Worm (Caenorhabditis elegans): Measurements from ENCODE around the gene sel-5.
A peak's percentile ranks its signal among the peaks of the same experiment; 100 is the strongest.

The sel-5 gene

DNA sequence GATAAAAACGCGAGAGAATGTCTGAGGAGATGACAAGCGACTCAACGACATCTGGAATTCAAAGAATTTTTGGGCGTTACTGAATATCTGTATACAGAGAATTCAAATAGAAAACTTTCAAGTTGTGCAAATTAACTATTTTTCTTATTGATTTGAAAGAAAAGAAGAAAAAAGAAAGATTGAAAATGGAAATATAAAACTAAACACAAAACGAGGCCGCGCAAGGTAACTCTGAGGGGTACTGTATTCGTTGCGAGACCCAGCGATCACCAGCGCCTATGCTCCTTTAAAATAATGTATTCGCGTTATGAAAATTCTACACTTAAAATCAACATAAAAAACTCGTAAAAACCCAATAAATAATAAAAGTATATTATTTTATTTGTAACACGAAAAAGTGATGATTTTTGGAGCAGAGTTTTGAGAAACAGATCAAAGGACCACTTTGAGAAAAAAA is 17.6 kb upstream of the sel-5 start, which contains the start of gene asb-1 (continued):
- no peak for TF ChIP-seq C17E4.6 (GFP tag; IDR thresholded peaks at IDR 0.05)
- TF ChIP-seq Y56A3A.18 (GFP tag; IDR thresholded peaks at IDR 0.05), result no peak
- no peak for TF ChIP-seq attf-3 (GFP tag; conservative IDR thresholded peaks at IDR 0.05)
- no peak for TF ChIP-seq aptf-2 (GFP tag; conservative IDR thresholded peaks at IDR 0.05)
- TF ChIP-seq mes-4 (tag; optimal IDR thresholded peaks at IDR 0.05), result no peak
- no peak for TF ChIP-seq sdz-38 (tag; optimal IDR thresholded peaks at IDR 0.05)
- TF ChIP-seq F33H1.4 (GFP tag; IDR thresholded peaks at IDR 0.05), result peak; percentile 94
- TF ChIP-seq F49E8.2 (tag; optimal IDR thresholded peaks at IDR 0.05; ENCODE audit: insufficient read depth), result peak; percentile 57
- no peak for TF ChIP-seq T07F8.4 (tag; optimal IDR thresholded peaks at IDR 0.05)
- no peak for TF ChIP-seq F39B2.1 (GFP tag; IDR thresholded peaks at IDR 0.05)
- TF ChIP-seq ztf-26 (tag; optimal IDR thresholded peaks at IDR 0.05), result no peak
- TF ChIP-seq F10E7.11 (tag; optimal IDR thresholded peaks at IDR 0.05), result no peak
- TF ChIP-seq egrh-3 (GFP tag; IDR thresholded peaks at IDR 0.05), result no peak
- no peak for TF ChIP-seq nhr-80 (tag; optimal IDR thresholded peaks at IDR 0.05)

DNA sequence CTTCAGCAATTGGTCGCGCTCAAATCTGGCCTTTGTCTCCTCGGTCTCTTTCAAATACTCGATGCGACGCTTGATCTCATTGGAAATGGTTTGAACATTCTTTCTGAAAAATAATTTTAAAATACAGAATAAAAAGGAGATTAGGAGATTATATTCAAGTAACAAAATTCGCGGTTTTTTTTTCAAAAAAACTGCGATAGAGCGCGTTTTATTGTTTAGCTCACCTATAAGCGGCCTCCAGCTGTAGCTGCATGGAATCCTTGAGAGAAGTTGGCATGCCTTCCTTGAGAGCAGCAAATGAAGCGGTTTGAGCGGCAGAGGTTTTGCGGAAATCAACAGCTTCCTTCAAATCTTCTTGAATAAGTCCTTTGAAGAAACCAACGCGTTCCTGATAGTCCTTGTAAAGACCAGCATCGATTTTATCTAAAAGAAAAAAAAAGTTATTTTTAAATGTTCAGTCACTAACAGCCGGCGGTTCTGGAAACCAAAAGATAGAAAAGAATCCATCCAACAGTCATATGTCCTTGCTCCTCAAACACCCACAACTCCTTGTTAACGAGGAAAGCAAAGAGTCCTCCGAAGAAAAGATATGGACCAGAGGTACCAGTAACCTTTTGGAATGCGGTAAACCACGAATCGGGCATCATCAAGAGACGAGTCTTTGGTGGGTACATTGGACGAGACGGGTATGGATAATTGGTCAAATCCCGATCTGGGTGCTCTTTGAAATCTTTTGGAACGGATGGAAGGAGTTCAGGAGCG is 16.7 kb upstream of the sel-5 start:
- TF ChIP-seq K12H6.12 (tag; optimal IDR thresholded peaks at IDR 0.05) (no peak), F52B5.7 (tag; optimal IDR thresholded peaks at IDR 0.05) (no peak), athp-1 (tag; optimal IDR thresholded peaks at IDR 0.05) (no peak), lin-26 (GFP tag; IDR thresholded peaks at IDR 0.05) (0 out of 2 replicates have a peak, but pooled peaks have one; percentile 43)

DNA sequence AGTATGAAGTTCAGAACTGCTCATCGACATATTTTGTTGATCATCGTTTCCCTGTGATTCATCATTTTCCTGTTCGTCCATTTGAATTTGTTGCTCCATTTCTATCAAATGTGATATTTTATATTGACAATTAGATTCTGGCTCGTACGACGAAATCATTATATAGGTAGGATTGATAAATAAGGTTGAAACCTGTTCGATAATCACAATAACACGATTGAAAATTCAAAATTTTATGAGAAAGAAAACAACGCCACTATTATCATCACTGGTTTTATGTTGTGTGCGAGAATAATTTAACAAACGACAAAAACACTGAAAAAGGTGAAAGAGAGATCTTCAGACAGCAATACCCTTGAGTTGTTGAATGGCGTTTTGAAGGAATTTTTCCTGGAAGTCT is 16.1 kb upstream of the sel-5 start, which contains the start of gene apc-11:
Gene apc-11 (minus strand): TSS at position 101 of the 400 bp plus-strand sequence.
- TF ChIP-seq rcor-1 (GFP tag; IDR thresholded peaks at IDR 0.05) (no peak), madf-6 (GFP tag; IDR thresholded peaks at IDR 0.05) (no peak), somi-1 (GFP tag; optimal IDR thresholded peaks at IDR 0.05) (no peak), nfya-2 (GFP tag; IDR thresholded peaks at IDR 0.05) (no peak), ztf-25 (GFP tag; IDR thresholded peaks at IDR 0.05) (no peak), aptf-3 (GFP tag; IDR thresholded peaks at IDR 0.05) (no peak), lin-54 (GFP tag; optimal IDR thresholded peaks at IDR 0.05) (no peak), gei-17 (GFP tag; optimal IDR thresholded peaks at IDR 0.05) (no peak), Y53G8AR.9 (GFP tag; conservative IDR thresholded peaks at IDR 0.05) (no peak)

DNA sequence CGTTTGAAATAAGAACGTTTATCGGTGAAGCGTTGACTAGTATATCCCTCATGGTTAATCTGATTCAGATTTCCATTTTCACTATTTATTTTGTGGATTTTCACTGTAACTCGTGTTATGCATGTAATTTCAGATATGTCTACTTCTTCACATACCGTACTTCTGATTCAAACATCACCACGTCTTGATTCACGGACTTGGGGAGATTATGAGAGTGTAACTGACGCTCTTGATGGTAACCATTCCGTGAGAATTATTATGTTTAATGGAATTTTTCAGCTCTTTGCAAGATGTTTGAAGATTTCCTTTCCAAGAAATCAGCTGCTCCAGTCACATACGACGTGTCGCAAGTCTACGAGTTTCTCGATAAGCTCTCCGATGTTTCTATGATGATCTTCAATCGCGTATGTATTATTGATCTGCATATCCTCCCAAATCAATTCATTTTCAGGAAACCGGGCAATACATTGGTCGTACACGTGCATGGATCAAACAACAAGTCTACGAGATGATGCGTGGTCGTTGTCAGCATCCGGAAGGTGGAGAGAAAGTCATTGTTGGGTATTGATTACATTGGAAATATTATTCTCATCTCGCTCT is 15.0 kb upstream of the sel-5 start, which contains the start of gene erh-2:
Gene erh-2 (plus strand): TSS at position 134 of the 600 bp plus-strand sequence.
- TF ChIP-seq rcor-1 (GFP tag; IDR thresholded peaks at IDR 0.05), result 0 out of 2 replicates have a peak, but pooled peaks have one; percentile 6
- no peak for TF ChIP-seq lag-1 (GFP tag; IDR thresholded peaks at IDR 0.05)
- peak in 1 of 3 experiments; percentile 21 for TF ChIP-seq lin-35 (GFP tag; optimal IDR thresholded peaks at IDR 0.05)
- TF ChIP-seq madf-6 (GFP tag; IDR thresholded peaks at IDR 0.05), result peak; percentile 35; the same call in 1 of the 2 replicates
- 0 out of 2 replicates have a peak, but pooled peaks have one; percentile 30 for TF ChIP-seq attf-6 (GFP tag; IDR thresholded peaks at IDR 0.05)
- TF ChIP-seq tbp1 (GFP tag; optimal IDR thresholded peaks at IDR 0.05), result no peak
- TF ChIP-seq F49E8.2 (tag; optimal IDR thresholded peaks at IDR 0.05; ENCODE audit: insufficient read depth), result peak; percentile 61
- TF ChIP-seq madf-3 (GFP tag; IDR thresholded peaks at IDR 0.05), result 0 out of 2 replicates have a peak, but pooled peaks have one; percentile 59

All from whole organism, young adult.